Worm (Caenorhabditis elegans): ENCODE results near the gene C07A4.2.

Gene C07A4.2

ce11 chrX:10154317-10154942 lies 17.6 kb upstream of the C07A4.2 start, which contains the start of gene F09B9.5:
Gene F09B9.5 (plus strand): TSS chrX:10154817.
- no peak for TF ChIP-seq W03F9.2 (tag; optimal IDR thresholded peaks at IDR 0.05)
- peak; percentile 10 for TF ChIP-seq him-1 (tag; optimal IDR thresholded peaks at IDR 0.05)
- no peak for TF ChIP-seq dao-5 (tag; optimal IDR thresholded peaks at IDR 0.05)

ce11 chrX:10155127-10155526 lies 16.9 kb upstream of the C07A4.2 start:
- no peak for TF ChIP-seq dao-5 (tag; optimal IDR thresholded peaks at IDR 0.05)
- TF ChIP-seq him-1 (tag; optimal IDR thresholded peaks at IDR 0.05) = no peak
- no peak for TF ChIP-seq W03F9.2 (tag; optimal IDR thresholded peaks at IDR 0.05)

ce11 chrX:10158716-10159115 lies 13.3 kb upstream of the C07A4.2 start, which contains the start of gene erd-2.1:
Gene erd-2.1 (minus strand): TSS chrX:10158829.
- TF ChIP-seq dao-5 (tag; optimal IDR thresholded peaks at IDR 0.05) (no peak), W03F9.2 (tag; optimal IDR thresholded peaks at IDR 0.05) (no peak), him-1 (tag; optimal IDR thresholded peaks at IDR 0.05) (peak; percentile 69)

- TF ChIP-seq W03F9.2 (tag; optimal IDR thresholded peaks at IDR 0.05) (no peak), dao-5 (tag; optimal IDR thresholded peaks at IDR 0.05) (no peak), him-1 (tag; optimal IDR thresholded peaks at IDR 0.05) (no peak)
Measured at ce11 chrX:10160097-10160677, 11.8 kb upstream of the C07A4.2 start, which contains the start of gene F09B9.4. Gene F09B9.4 (plus strand): TSS chrX:10160627.

- TF ChIP-seq dao-5 (tag; optimal IDR thresholded peaks at IDR 0.05) = no peak
- TF ChIP-seq W03F9.2 (tag; optimal IDR thresholded peaks at IDR 0.05) = no peak
- TF ChIP-seq him-1 (tag; optimal IDR thresholded peaks at IDR 0.05) = no peak
Measured at ce11 chrX:10162476-10162875, 9.5 kb upstream of the C07A4.2 start.

DNA sequence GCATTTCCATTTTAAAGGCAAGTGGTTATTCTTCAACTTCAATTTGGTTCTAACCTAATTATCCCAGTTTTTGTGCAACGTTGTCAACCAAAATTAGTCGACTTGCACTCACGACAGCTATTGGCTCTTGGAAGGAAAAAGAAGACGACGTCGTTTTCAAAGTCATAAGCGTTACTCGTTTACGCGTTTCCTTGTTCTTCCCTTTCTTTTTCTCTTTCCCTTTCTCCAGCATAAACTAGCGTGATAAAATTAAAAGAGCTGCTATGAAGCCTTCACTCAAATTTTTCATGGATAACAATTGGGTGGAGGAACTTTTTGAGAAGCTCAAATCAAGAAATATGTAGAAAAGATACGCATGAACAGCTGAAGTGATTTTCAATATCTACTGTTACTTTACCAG lies 8.8 kb upstream of the C07A4.2 start:
- TF ChIP-seq W03F9.2 (tag; optimal IDR thresholded peaks at IDR 0.05) (no peak), him-1 (tag; optimal IDR thresholded peaks at IDR 0.05) (no peak), dao-5 (tag; optimal IDR thresholded peaks at IDR 0.05) (no peak)

DNA sequence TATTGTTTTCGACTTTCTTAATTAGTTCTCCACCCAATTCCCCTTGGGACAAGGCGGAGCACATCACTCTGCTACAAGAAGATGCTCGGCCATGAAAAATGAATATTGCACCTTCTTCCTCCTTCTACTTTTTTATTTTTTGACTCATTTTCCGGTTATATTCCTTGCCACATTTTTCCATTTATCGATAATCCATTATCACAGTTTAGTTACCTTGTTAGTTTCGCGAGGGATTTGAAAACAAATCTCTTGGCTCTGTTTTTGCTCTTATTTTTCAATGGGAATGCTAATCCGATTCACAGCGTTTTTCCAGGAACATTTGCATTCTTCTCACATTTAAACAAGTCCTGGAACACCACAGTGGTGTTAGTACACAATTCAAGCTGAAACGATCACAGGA lies 5.0 kb upstream of the C07A4.2 start, which contains the start of gene rnp-9:
Gene rnp-9, plus strand, starts transcription at position 301 of the 400 bp plus-strand sequence.
- no peak for TF ChIP-seq him-1 (tag; optimal IDR thresholded peaks at IDR 0.05)
- no peak for TF ChIP-seq dao-5 (tag; optimal IDR thresholded peaks at IDR 0.05)
- TF ChIP-seq W03F9.2 (tag; optimal IDR thresholded peaks at IDR 0.05) = no peak

- no peak for TF ChIP-seq dao-5 (tag; optimal IDR thresholded peaks at IDR 0.05)
- no peak for TF ChIP-seq him-1 (tag; optimal IDR thresholded peaks at IDR 0.05)
- no peak for TF ChIP-seq W03F9.2 (tag; optimal IDR thresholded peaks at IDR 0.05)
Measured at ce11 chrX:10168534-10168933, 3.5 kb upstream of the C07A4.2 start.

DNA sequence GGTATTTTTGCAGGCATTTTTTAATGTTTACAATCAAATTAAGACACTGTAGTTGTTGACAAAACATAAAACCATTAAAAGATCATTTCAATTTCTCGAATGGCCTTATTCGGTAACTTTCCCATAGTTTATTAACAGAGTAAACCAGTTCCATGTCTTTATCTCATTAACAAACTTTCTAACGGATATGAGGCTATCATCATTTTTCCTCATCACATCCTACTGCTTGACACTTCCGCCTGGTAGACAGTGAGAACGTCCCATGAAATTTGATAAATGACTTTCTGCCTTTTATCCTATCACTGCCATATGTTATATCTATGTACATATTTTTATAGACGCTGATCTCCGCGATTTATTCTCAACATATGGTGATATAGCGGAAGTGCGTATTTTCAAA lies 1.4 kb upstream of the C07A4.2 start:
- TF ChIP-seq him-1 (tag; optimal IDR thresholded peaks at IDR 0.05) (no peak), W03F9.2 (tag; optimal IDR thresholded peaks at IDR 0.05) (no peak), dao-5 (tag; optimal IDR thresholded peaks at IDR 0.05) (no peak)

- no peak for TF ChIP-seq dao-5 (tag; optimal IDR thresholded peaks at IDR 0.05)
- TF ChIP-seq W03F9.2 (tag; optimal IDR thresholded peaks at IDR 0.05) = no peak
- TF ChIP-seq him-1 (tag; optimal IDR thresholded peaks at IDR 0.05) = no peak
Measured at ce11 chrX:10174683-10175082, 2.7 kb downstream of the C07A4.2 start, which contains the start of gene C07A4.3. Gene C07A4.3 (plus strand): TSS chrX:10174983.

DNA sequence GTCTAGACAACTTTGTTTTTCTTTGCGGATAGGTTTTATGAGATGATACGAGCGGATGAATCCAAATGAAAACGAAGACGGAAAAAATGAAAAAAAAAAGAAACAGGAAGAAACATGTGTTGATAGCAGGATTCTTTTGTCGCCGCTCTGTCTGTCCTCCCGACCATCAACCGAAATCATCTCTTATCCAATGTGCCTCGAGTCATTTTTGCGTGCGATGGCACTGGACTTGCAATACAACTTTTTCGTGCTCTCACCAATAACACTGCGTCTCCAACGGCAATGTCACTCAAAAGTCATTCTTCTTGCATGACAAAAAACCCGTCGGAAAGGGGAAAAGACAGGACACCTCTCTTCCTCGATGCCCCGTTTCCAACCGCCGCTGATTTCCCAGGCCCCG lies 4.3 kb downstream of the C07A4.2 start, which contains the start of gene ncs-4:
Gene ncs-4, plus strand, starts transcription at position 227 of the 400 bp plus-strand sequence.
- TF ChIP-seq dao-5 (tag; optimal IDR thresholded peaks at IDR 0.05) (no peak), W03F9.2 (tag; optimal IDR thresholded peaks at IDR 0.05) (no peak), him-1 (tag; optimal IDR thresholded peaks at IDR 0.05) (no peak)

DNA sequence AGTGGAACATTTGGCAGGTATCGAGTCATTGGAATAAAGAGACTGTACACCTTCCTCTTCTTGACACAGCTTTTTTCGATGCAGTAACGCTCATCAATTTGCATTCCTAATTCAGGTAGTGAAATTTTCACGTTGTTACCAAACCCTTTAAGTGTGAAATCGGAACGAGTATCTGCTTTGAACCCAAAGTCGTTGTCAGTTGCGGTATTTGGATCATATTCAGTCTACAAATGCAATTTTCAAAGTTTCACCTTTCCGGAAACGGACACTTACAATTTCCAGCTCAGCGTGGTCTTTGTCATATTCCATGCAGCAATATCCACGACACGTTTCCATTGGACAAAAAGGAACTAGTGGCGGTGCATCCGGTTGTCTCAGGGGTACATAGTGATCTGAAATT lies 10.6 kb downstream of the C07A4.2 start:
- no peak for TF ChIP-seq dao-5 (tag; optimal IDR thresholded peaks at IDR 0.05)
- no peak for TF ChIP-seq W03F9.2 (tag; optimal IDR thresholded peaks at IDR 0.05)
- TF ChIP-seq him-1 (tag; optimal IDR thresholded peaks at IDR 0.05) = no peak

DNA sequence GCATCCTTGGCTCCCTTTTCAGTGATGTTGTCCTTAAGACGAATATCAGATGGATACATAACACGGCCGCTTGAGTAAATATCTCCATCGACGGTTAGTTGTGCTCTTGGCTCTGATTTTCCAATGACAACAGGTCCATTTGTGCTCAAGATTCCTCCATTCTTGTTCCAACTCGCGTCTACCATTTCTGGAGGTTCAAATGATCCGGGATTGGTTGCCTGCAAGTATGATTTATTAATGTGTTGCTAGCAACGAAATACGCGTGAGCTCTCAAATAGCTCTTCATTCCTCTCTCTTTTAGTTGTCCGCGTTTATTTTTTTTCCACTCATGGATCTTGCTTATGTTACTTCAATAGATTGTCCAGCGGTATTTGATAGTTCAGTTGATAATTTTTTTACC lies 11.7 kb downstream of the C07A4.2 start, which contains the start of gene arrd-28:
Gene arrd-28, plus strand, starts transcription at position 301 of the 400 bp plus-strand sequence.
- TF ChIP-seq W03F9.2 (tag; optimal IDR thresholded peaks at IDR 0.05) (no peak), him-1 (tag; optimal IDR thresholded peaks at IDR 0.05) (no peak), dao-5 (tag; optimal IDR thresholded peaks at IDR 0.05) (no peak)

DNA sequence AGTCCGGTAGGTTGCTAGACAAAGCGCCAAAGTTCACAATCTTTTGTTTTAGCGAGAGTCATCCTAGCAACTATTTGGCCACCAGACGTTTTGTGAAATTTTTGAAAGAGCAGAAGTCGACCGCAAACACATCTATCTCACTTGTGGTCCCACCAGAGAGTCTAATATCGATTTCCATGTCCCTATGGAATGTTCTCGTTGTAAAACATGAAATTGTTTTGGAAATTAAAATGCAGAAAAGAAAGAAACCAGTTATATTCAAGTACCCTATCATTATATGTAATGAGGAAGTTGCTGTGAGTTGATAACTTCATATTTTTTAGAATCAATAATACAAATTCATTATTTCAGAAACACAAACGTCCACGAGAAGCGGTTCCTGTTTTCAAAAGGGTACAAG lies 12.7 kb downstream of the C07A4.2 start:
- TF ChIP-seq him-1 (tag; optimal IDR thresholded peaks at IDR 0.05) (no peak), W03F9.2 (tag; optimal IDR thresholded peaks at IDR 0.05) (no peak)
